Fruit fly (Drosophila melanogaster) whole organism, embryonic: ENCODE measurements around the gene CG8668.
A peak's percentile ranks its signal among the peaks of the same experiment; 100 is the strongest.

Experiments used
- Aef1 ChIP-seq: fragments of 200-800 bp; sonication (Bioruptor generic); IDR thresholded peaks from 3 replicates; pipeline ENCODE4 v1.3.6; 2022; ENCODE audit warnings: missing biosample characterization, missing genetic modification characterization
- Atf-2 ChIP-seq: fragments of 200-800 bp; sonication (Bioruptor generic); optimal IDR thresholded peaks from 2 replicates; lab custom pipeline; 2016; ENCODE audit warnings: missing biosample characterization, missing genetic modification characterization
- BEAF-32 ChIP-seq: fragments of 200-800 bp; sonication (Bioruptor generic); optimal IDR thresholded peaks from 3 replicates; lab custom pipeline; 2017; ENCODE audit warnings: missing biosample characterization, missing genetic modification characterization, mild to moderate bottlenecking, moderate library complexity, missing genetic modification reagents
- CG10321 ChIP-seq: fragments of 200-800 bp; sonication (Bioruptor generic); IDR thresholded peaks from 2 replicates; pipeline ENCODE4 v1.3.6; 2022; ENCODE audit warnings: missing biosample characterization, missing genetic modification characterization
- CG12659 ChIP-seq: fragments of 200-800 bp; sonication (Bioruptor generic); optimal IDR thresholded peaks from 3 replicates; lab custom pipeline; 2017; ENCODE audit warnings: mild to moderate bottlenecking, missing biosample characterization, missing genetic modification reagents, missing genetic modification characterization
- CG13287 ChIP-seq: fragments of 200-800 bp; sonication (Bioruptor generic); IDR thresholded peaks from 2 replicates; pipeline ENCODE4 v1.3.6; 2022; ENCODE audit warnings: missing biosample characterization, missing genetic modification characterization; ENCODE audit not compliant: partially characterized antibody
- CG13624 ChIP-seq: fragments of 200-800 bp; sonication (Bioruptor generic); optimal IDR thresholded peaks from 2 replicates; lab custom pipeline; 2016; ENCODE audit warnings: missing biosample characterization, missing genetic modification characterization
- CG14441 ChIP-seq: fragments of 200-800 bp; sonication (Bioruptor generic); IDR thresholded peaks from 2 replicates; pipeline ENCODE4 v1.3.6; 2022; ENCODE audit warnings: missing biosample characterization, missing genetic modification characterization
- CG16813 ChIP-seq: fragments of 200-800 bp; sonication (Bioruptor generic); IDR thresholded peaks from 3 replicates; pipeline ENCODE4 v1.3.6; 2022; ENCODE audit warnings: missing biosample characterization, missing genetic modification characterization; ENCODE audit not compliant: partially characterized antibody
- CG18764 ChIP-seq: fragments of 200-800 bp; sonication (Bioruptor generic); optimal IDR thresholded peaks from 3 replicates; lab custom pipeline; 2016; ENCODE audit warnings: missing biosample characterization, missing genetic modification characterization
- CG2116 ChIP-seq: fragments of 200-800 bp; sonication (Bioruptor generic); optimal IDR thresholded peaks from 3 replicates; lab custom pipeline; 2018; ENCODE audit warnings: missing biosample characterization, mild to moderate bottlenecking, missing genetic modification characterization
- CG2712 ChIP-seq: fragments of 200-800 bp; optimal IDR thresholded peaks from 3 replicates; lab custom pipeline; 2019; ENCODE audit warnings: missing biosample characterization, mild to moderate bottlenecking, missing genetic modification characterization, moderate library complexity
- CG33213 ChIP-seq: fragments of 200-800 bp; sonication (Bioruptor generic); optimal IDR thresholded peaks from 3 replicates; lab custom pipeline; 2016; ENCODE audit warnings: missing biosample characterization, missing genetic modification characterization
- CG34376 ChIP-seq: fragments of 200-800 bp; sonication (Bioruptor generic); optimal IDR thresholded peaks from 2 replicates; lab custom pipeline; 2018; ENCODE audit warnings: missing biosample characterization, mild to moderate bottlenecking, missing genetic modification characterization
- CG42726 ChIP-seq: fragments of 200-800 bp; sonication (Bioruptor generic); IDR thresholded peaks from 2 replicates; pipeline ENCODE4 v1.3.6; 2022; ENCODE audit warnings: missing biosample characterization, missing genetic modification characterization; ENCODE audit not compliant: partially characterized antibody
- CG4424 ChIP-seq: fragments of 200-800 bp; sonication (Bioruptor generic); optimal IDR thresholded peaks from 3 replicates; lab custom pipeline; 2016; ENCODE audit warnings: missing biosample characterization, missing genetic modification characterization
- CG4820 ChIP-seq: fragments of 200-800 bp; sonication (Bioruptor generic); optimal IDR thresholded peaks from 3 replicates; lab custom pipeline; 2016; ENCODE audit warnings: missing biosample characterization, missing genetic modification characterization
- CG4854 ChIP-seq: fragments of 200-800 bp; sonication (Bioruptor generic); optimal IDR thresholded peaks from 2 replicates; lab custom pipeline; 2016; ENCODE audit warnings: missing biosample characterization, missing genetic modification characterization, inconsistent platforms
- CG6791 ChIP-seq: fragments of 200-800 bp; sonication (Bioruptor generic); IDR thresholded peaks from 3 replicates; pipeline ENCODE4 v1.3.6; 2022; ENCODE audit warnings: missing biosample characterization, missing genetic modification characterization; ENCODE audit not compliant: partially characterized antibody
- CoRest ChIP-seq: fragments of 200-800 bp; sonication (Bioruptor generic); optimal IDR thresholded peaks from 3 replicates; lab custom pipeline; 2018; ENCODE audit warnings: missing biosample characterization, mild to moderate bottlenecking, missing genetic modification characterization, moderate library complexity
- D19A ChIP-seq: fragments of 200-800 bp; optimal IDR thresholded peaks from 3 replicates; lab custom pipeline; 2019; ENCODE audit warnings: missing biosample characterization, mild to moderate bottlenecking, missing genetic modification characterization, moderate library complexity
- Dek ChIP-seq: fragments of 200-800 bp; sonication (Bioruptor generic); optimal IDR thresholded peaks from 3 replicates; lab custom pipeline; 2019; ENCODE audit warnings: missing biosample characterization, mild to moderate bottlenecking, missing genetic modification characterization, moderate library complexity
- Dll ChIP-seq: fragments of 200-800 bp; sonication (Bioruptor generic); IDR thresholded peaks from 4 replicates; pipeline ENCODE4 v1.3.6; 2022; ENCODE audit warnings: missing biosample characterization, missing genetic modification characterization; ENCODE audit not compliant: partially characterized antibody
- Ets65A ChIP-seq: fragments of 200-800 bp; sonication (Bioruptor generic); peaks from one replicate; lab custom pipeline; 2016; ENCODE audit warnings: missing biosample characterization, missing genetic modification characterization
- HLH3B ChIP-seq: fragments of 200-800 bp; sonication (Bioruptor generic); IDR thresholded peaks from 2 replicates; pipeline ENCODE4 v1.3.6; 2022; ENCODE audit warnings: missing biosample characterization, missing genetic modification characterization
- Hsf ChIP-seq: fragments of 200-800 bp; sonication (Bioruptor generic); optimal IDR thresholded peaks from 3 replicates; lab custom pipeline; 2016; ENCODE audit warnings: missing biosample characterization, missing genetic modification characterization
- NK7.1 ChIP-seq: fragments of 200-800 bp; sonication (Bioruptor generic); optimal IDR thresholded peaks from 3 replicates; lab custom pipeline; 2016; ENCODE audit warnings: missing biosample characterization, missing genetic modification characterization
- Scr ChIP-seq: fragments of 200-800 bp; sonication (Bioruptor generic); IDR thresholded peaks from 2 replicates; pipeline ENCODE4 v1.3.6; 2022; ENCODE audit warnings: missing biosample characterization, missing genetic modification characterization; ENCODE audit not compliant: partially characterized antibody
- Sox100B ChIP-seq: fragments of 200-800 bp; sonication (Bioruptor generic); optimal IDR thresholded peaks from 3 replicates; lab custom pipeline; 2018; ENCODE audit warnings: missing biosample characterization, mild to moderate bottlenecking, missing genetic modification characterization
- Sry-δ ChIP-seq: fragments of 200-800 bp; sonication (Bioruptor generic); optimal IDR thresholded peaks from 2 replicates; lab custom pipeline; 2016; ENCODE audit warnings: missing biosample characterization, missing genetic modification characterization
- chn ChIP-seq: fragments of 200-800 bp; sonication (Bioruptor generic); optimal IDR thresholded peaks from 2 replicates; lab custom pipeline; 2016; ENCODE audit warnings: missing biosample characterization, missing genetic modification characterization
- crp ChIP-seq, 2 experiments: fragments of 200-800 bp; sonication (Bioruptor generic); optimal IDR thresholded peaks; 2 replicates in 1 of 2; 3 replicates in 1 of 2; lab custom pipeline; 2017; ENCODE audit warnings: missing biosample characterization in 2 of 2, missing genetic modification characterization in 2 of 2, mild to moderate bottlenecking in 1 of 2, moderate library complexity in 1 of 2
- cwo ChIP-seq: fragments of 200-800 bp; sonication (Bioruptor generic); optimal IDR thresholded peaks from 3 replicates; lab custom pipeline; 2017; ENCODE audit warnings: missing biosample characterization, missing genetic modification characterization, mild to moderate bottlenecking, moderate library complexity, missing genetic modification reagents
- dpn ChIP-seq, 2 experiments: fragments of 200-800 bp; sonication (Bioruptor generic); optimal IDR thresholded peaks; 3 replicates each; lab custom pipeline; 2016; ENCODE audit warnings: missing biosample characterization in 2 of 2, missing genetic modification characterization in 2 of 2
- gcm2 ChIP-seq: fragments of 200-800 bp; sonication (Bioruptor generic); optimal IDR thresholded peaks from 2 replicates; lab custom pipeline; 2016; ENCODE audit warnings: missing biosample characterization, missing genetic modification characterization
- gem ChIP-seq: fragments of 200-800 bp; sonication (Bioruptor generic); optimal IDR thresholded peaks from 2 replicates; lab custom pipeline; 2019; ENCODE audit warnings: missing biosample characterization, mild to moderate bottlenecking, missing genetic modification characterization, moderate library complexity
- hbn ChIP-seq: fragments of 200-800 bp; sonication (Bioruptor generic); IDR thresholded peaks from 2 replicates; pipeline ENCODE4 v1.3.6; 2022; ENCODE audit warnings: missing biosample characterization, missing genetic modification characterization; ENCODE audit not compliant: partially characterized antibody
- hth ChIP-seq: fragments of >200 bp; optimal IDR thresholded peaks from 2 replicates; lab custom pipeline; 2017; ENCODE audit warnings: inconsistent platforms
- knrl ChIP-seq: fragments of 200-800 bp; sonication (Bioruptor generic); IDR thresholded peaks from 3 replicates; pipeline ENCODE4 v1.3.6; 2022; ENCODE audit warnings: missing biosample characterization, missing genetic modification characterization; ENCODE audit not compliant: partially characterized antibody
- nerfin-1 ChIP-seq: fragments of 200-800 bp; sonication (Bioruptor generic); optimal IDR thresholded peaks from 3 replicates; lab custom pipeline; 2019; ENCODE audit warnings: missing biosample characterization, mild to moderate bottlenecking, missing genetic modification characterization, moderate library complexity
- nmo ChIP-seq: fragments of 200-800 bp; sonication (Bioruptor generic); optimal IDR thresholded peaks from 2 replicates; lab custom pipeline; 2018; ENCODE audit warnings: missing biosample characterization, mild to moderate bottlenecking, missing genetic modification characterization, moderate library complexity
- ranshi ChIP-seq: fragments of 200-800 bp; sonication (Bioruptor generic); IDR thresholded peaks from 2 replicates; pipeline ENCODE4 v1.3.6; 2022; ENCODE audit warnings: missing biosample characterization, missing genetic modification characterization
- seq ChIP-seq: fragments of 200-800 bp; sonication (Bioruptor generic); IDR thresholded peaks from 2 replicates; pipeline ENCODE4 v1.3.6; 2022; ENCODE audit warnings: missing biosample characterization, missing genetic modification characterization
- slbo ChIP-seq: fragments of 200-800 bp; sonication (Bioruptor generic); IDR thresholded peaks from 2 replicates; pipeline ENCODE4 v1.3.6; 2022; ENCODE audit warnings: missing biosample characterization, missing genetic modification characterization
- so ChIP-seq: fragments of 200-800 bp; sonication (Bioruptor generic); IDR thresholded peaks from 3 replicates; pipeline ENCODE4 v1.3.6; 2022; ENCODE audit warnings: missing biosample characterization, missing genetic modification characterization
- trem ChIP-seq: fragments of 200-800 bp; optimal IDR thresholded peaks from 3 replicates; lab custom pipeline; 2019; ENCODE audit warnings: missing biosample characterization, mild to moderate bottlenecking, missing genetic modification characterization, moderate library complexity
- unpg ChIP-seq: fragments of 200-800 bp; sonication (Bioruptor generic); optimal IDR thresholded peaks from 3 replicates; lab custom pipeline; 2018; ENCODE audit warnings: missing biosample characterization, mild to moderate bottlenecking, missing genetic modification characterization, moderate library complexity
- vfl ChIP-seq: fragments of 200-800 bp; sonication (Bioruptor generic); optimal IDR thresholded peaks from 2 replicates; lab custom pipeline; 2016; ENCODE audit warnings: missing biosample characterization, missing genetic modification characterization

CG8668 gene

dm6 chr2L:8082692-8083412 is 43.9 kb upstream of the CG8668 start, which contains the start of gene Mcr (continued):
- TF ChIP-seq gem (tag; lab: Kevin White, UChicago) (peak; percentile 28), CG4820 (GFP tag; lab: Kevin White, UChicago) (peak; percentile 6), Sox100B (no peak), nmo (GFP tag; lab: Kevin White, UChicago) (peak; percentile 48), CG42726 (GFP tag; lab: Robert Waterston, UW) (peak; percentile 34; the same call in 1 of the 2 replicates), CG12659 (peak; percentile 62), ranshi (GFP tag; lab: Robert Waterston, UW) (no peak), dpn (GFP tag; optimal IDR thresholded peaks at IDR 0.05; lab: Kevin White, UChicago) (peak in 1 of 2 experiments; percentile 41), CG10321 (GFP tag; lab: Robert Waterston, UW) (peak; percentile 53; the same call in 1 of the 2 replicates), seq (GFP tag; lab: Robert Waterston, UW) (peak; percentile 15; the same call in 1 of the 2 replicates), CG2116 (peak; percentile 50), Dek (tag; lab: Kevin White, UChicago) (peak; percentile 14), vfl (GFP tag; lab: Kevin White, UChicago) (no peak), nerfin-1 (peak; percentile 73), so (GFP tag; lab: Robert Waterston, UW) (no peak), CG16813 (GFP tag; lab: Robert Waterston, UW) (peak; percentile 67), cwo (GFP tag; lab: Kevin White, UChicago) (no peak), NK7.1 (GFP tag; lab: Kevin White, UChicago) (peak; percentile 1), CG18764 (GFP tag; lab: Kevin White, UChicago) (no peak), CG6791 (GFP tag; lab: Robert Waterston, UW) (peak; percentile 36; the same call in 2 of the 3 replicates), crp (GFP tag; optimal IDR thresholded peaks at IDR 0.05; lab: Kevin White, UChicago) (peak in 1 of 2 experiments; percentile 21), slbo (no peak), Dll (GFP tag; lab: Robert Waterston, UW) (peak; percentile 56; the same call in 3 of the 4 replicates), CG2712 (tag; lab: Kevin White, UChicago) (peak; percentile 34), CG4854 (GFP tag; lab: Kevin White, UChicago) (peak; percentile 2), Sry-δ (GFP tag; lab: Kevin White, UChicago) (peak; percentile 86), trem (peak; percentile 48), D19A (tag; lab: Kevin White, UChicago) (no peak), CG13287 (peak; percentile 65; the same call in 1 of the 2 replicates), HLH3B (GFP tag; lab: Robert Waterston, UW) (no peak), Scr (GFP tag; lab: Robert Waterston, UW) (peak; percentile 61), CG4424 (GFP tag; lab: Kevin White, UChicago) (peak; percentile 8), chn (GFP tag; lab: Kevin White, UChicago) (no peak), knrl (peak; percentile 48; the same call in 1 of the 3 replicates), CoRest (tag; lab: Kevin White, UChicago) (peak; percentile 54), CG13624 (peak; percentile 45), Atf-2 (peak; percentile 7), CG33213 (GFP tag; lab: Kevin White, UChicago) (peak; percentile 74), hth (lab: Kevin White, UChicago) (no peak), unpg (no peak), CG34376 (GFP tag; lab: Kevin White, UChicago) (no peak), gcm2 (GFP tag; lab: Kevin White, UChicago) (peak; percentile 21), Hsf (peak; percentile 19), hbn (GFP tag; lab: Robert Waterston, UW) (peak; percentile 23; the same call in 1 of the 2 replicates), BEAF-32 (GFP tag; lab: Kevin White, UChicago) (peak; percentile 87), Aef1 (GFP tag; lab: Robert Waterston, UW) (no peak), CG14441 (GFP tag; lab: Robert Waterston, UW) (0 out of 2 replicates have a peak, but pooled peaks have one; percentile 12), Ets65A (GFP tag; lab: Kevin White, UChicago) (peak; percentile 38)
